Fruit fly (Drosophila melanogaster): ENCODE measurements around the gene CG13949.

CG13949 gene

dm6 chr2L:893171-893570 lies 38.0 kb downstream of the CG13949 start:
- no peak for TF ChIP-seq Hr38 (GFP tag; optimal IDR thresholded peaks at IDR 0.05)
- no peak for TF ChIP-seq Eip78C (GFP tag)
- TF ChIP-seq svp (GFP tag): peak; percentile 38
- no peak for TF ChIP-seq CG3032 (tag; optimal IDR thresholded peaks at IDR 0.05)
- TF ChIP-seq Eip75B (GFP tag; optimal IDR thresholded peaks at IDR 0.05): no peak
- no peak for TF ChIP-seq CG8119 (GFP tag; IDR thresholded peaks at IDR 0.05)

DNA sequence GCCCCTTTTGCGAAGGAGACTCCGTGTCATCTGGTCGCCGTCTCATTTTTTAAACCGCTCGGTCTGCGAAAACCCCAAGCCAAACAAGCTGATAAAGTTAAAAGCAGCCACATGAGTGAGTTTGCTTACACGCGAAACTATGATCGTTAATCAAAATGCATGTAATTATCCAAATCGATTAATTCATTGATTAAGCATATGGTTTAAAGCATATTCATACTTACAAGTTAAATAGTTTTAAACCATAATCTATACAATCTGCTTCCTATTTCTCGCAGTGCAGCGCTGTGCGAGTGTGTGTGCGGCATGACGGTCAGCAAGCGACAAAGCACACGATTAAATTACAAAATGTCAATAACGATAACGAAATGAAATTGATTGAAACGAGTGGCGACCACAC lies 40.3 kb downstream of the CG13949 start:
- TF ChIP-seq dsx (GFP tag; optimal IDR thresholded peaks at IDR 0.05; ENCODE audit: poor library complexity, severe bottlenecking): no peak
- TF ChIP-seq Hr39 (GFP tag; optimal IDR thresholded peaks at IDR 0.05): peak; percentile 21
- no peak for TF ChIP-seq salr (GFP tag; optimal IDR thresholded peaks at IDR 0.05)
- no peak for TF ChIP-seq Sox15 (GFP tag; optimal IDR thresholded peaks at IDR 0.05)
- TF ChIP-seq Smox (GFP tag; optimal IDR thresholded peaks at IDR 0.05): no peak
- no peak for TF ChIP-seq Hr4 (GFP tag; optimal IDR thresholded peaks at IDR 0.05)
- TF ChIP-seq cyc (GFP tag; optimal IDR thresholded peaks at IDR 0.05): no peak
- no peak for TF ChIP-seq CG10631 (GFP tag; optimal IDR thresholded peaks at IDR 0.05)
- TF ChIP-seq CG6163 (GFP tag; IDR thresholded peaks at IDR 0.05): no peak
- TF ChIP-seq fd85E (GFP tag; optimal IDR thresholded peaks at IDR 0.05): no peak
- no peak for TF ChIP-seq Eip75B (GFP tag; optimal IDR thresholded peaks at IDR 0.05)
- TF ChIP-seq CG32006 (GFP tag; optimal IDR thresholded peaks at IDR 0.05): no peak
- no peak for TF ChIP-seq CG11294 (GFP tag; IDR thresholded peaks at IDR 0.05)
- peak; percentile 12 for TF ChIP-seq Sox102F (GFP tag; optimal IDR thresholded peaks at IDR 0.05)
- no peak for TF ChIP-seq CG11762 (GFP tag; optimal IDR thresholded peaks at IDR 0.05; ENCODE audit: insufficient read depth)
- TF ChIP-seq CG31627 (GFP tag; optimal IDR thresholded peaks at IDR 0.05): peak; percentile 22
- no peak for TF ChIP-seq fd59A (GFP tag; optimal IDR thresholded peaks at IDR 0.05)
- no peak for TF ChIP-seq dac (GFP tag; optimal IDR thresholded peaks at IDR 0.05)
- no peak for TF ChIP-seq Ets21C (GFP tag; optimal IDR thresholded peaks at IDR 0.05)
- TF ChIP-seq CG6792 (GFP tag; optimal IDR thresholded peaks at IDR 0.05): no peak
- no peak for TF ChIP-seq CG1621 (tag; optimal IDR thresholded peaks at IDR 0.05)
- TF ChIP-seq esn (GFP tag; optimal IDR thresholded peaks at IDR 0.05): peak; percentile 56
- peak; percentile 34 for TF ChIP-seq Met (GFP tag; optimal IDR thresholded peaks at IDR 0.05)
- TF ChIP-seq svp (GFP tag): peak; percentile 73
- TF ChIP-seq OdsH (GFP tag; optimal IDR thresholded peaks at IDR 0.05): peak; percentile 26
- 0 out of 3 replicates have a peak, but pooled peaks have one; percentile 23 for TF ChIP-seq eg (GFP tag; IDR thresholded peaks at IDR 0.05)
- TF ChIP-seq lz (GFP tag; optimal IDR thresholded peaks at IDR 0.05): peak; percentile 4
- TF ChIP-seq CG11902 (GFP tag; optimal IDR thresholded peaks at IDR 0.05): no peak
- no peak for TF ChIP-seq CG8319 (GFP tag; optimal IDR thresholded peaks at IDR 0.05)
- TF ChIP-seq CG9139 (GFP tag; optimal IDR thresholded peaks at IDR 0.05): no peak
- no peak for TF ChIP-seq Ets96B (tag; optimal IDR thresholded peaks at IDR 0.05)
- peak; percentile 34 for TF ChIP-seq pdm3 (GFP tag; optimal IDR thresholded peaks at IDR 0.05)
- TF ChIP-seq Eip93F (GFP tag; optimal IDR thresholded peaks at IDR 0.05): no peak

DNA sequence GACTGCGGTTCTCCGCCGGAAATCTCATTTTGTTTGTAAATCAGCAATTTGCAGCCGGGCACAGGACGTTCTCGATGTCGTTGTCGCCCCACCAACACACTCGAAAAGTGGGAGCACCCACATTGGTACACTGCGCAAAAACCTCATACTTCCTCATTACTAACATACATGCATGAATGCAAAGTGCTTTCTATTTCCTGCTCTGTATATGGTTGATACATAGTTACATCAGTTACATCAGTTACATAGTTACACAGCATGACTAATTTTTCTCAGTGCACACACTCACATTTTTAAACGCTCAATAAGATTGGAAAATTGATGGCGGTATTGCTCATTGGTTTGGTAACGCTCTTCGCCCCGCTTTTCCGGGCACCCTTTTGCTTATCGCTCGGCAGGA lies 42.0 kb downstream of the CG13949 start:
- TF ChIP-seq svp (GFP tag) (peak; percentile 24), Hr39 (GFP tag; optimal IDR thresholded peaks at IDR 0.05) (no peak), Eip75B (GFP tag; optimal IDR thresholded peaks at IDR 0.05) (no peak)

dm6 chr2L:898316-898715 lies 43.2 kb downstream of the CG13949 start, which contains the start of gene Lsp1beta:
Gene Lsp1beta, plus strand, starts transcription at chr2L:898500.
- TF ChIP-seq OdsH (GFP tag; optimal IDR thresholded peaks at IDR 0.05) (no peak), dac (GFP tag; optimal IDR thresholded peaks at IDR 0.05) (no peak), Smox (GFP tag; optimal IDR thresholded peaks at IDR 0.05) (no peak), CG3919 (GFP tag; optimal IDR thresholded peaks at IDR 0.05) (no peak), Eip78C (GFP tag) (no peak), Eip75B (GFP tag; optimal IDR thresholded peaks at IDR 0.05) (no peak), spab (GFP tag; optimal IDR thresholded peaks at IDR 0.05) (no peak), vri (GFP tag; optimal IDR thresholded peaks at IDR 0.05) (peak; percentile 16), CG16779 (tag; optimal IDR thresholded peaks at IDR 0.05) (no peak), CG6854 (GFP tag; optimal IDR thresholded peaks at IDR 0.05) (no peak), CG34406 (GFP tag; optimal IDR thresholded peaks at IDR 0.05) (no peak), pdm3 (GFP tag; optimal IDR thresholded peaks at IDR 0.05) (no peak), CG7368 (GFP tag; optimal IDR thresholded peaks at IDR 0.05) (no peak), CG3032 (tag; optimal IDR thresholded peaks at IDR 0.05) (no peak), CG1621 (tag; optimal IDR thresholded peaks at IDR 0.05) (no peak), svp (GFP tag) (peak; percentile 97), fd85E (GFP tag; optimal IDR thresholded peaks at IDR 0.05) (no peak)

Data from whole organism, prepupa.